Worm (Caenorhabditis elegans) whole organism, L4 larva: ENCODE results near the gene F49C12.11.
A peak's percentile ranks its signal among the peaks of the same experiment; 100 is the strongest.

Experiments used
- D1046.2 ChIP-seq: fragments of 200-800 bp; sonication (Bioruptor generic); IDR thresholded peaks from 2 replicates; pipeline ENCODE4 v1.3.6; 2022; ENCODE audit warnings: missing genetic modification characterization, missing compliant biosample characterization
- ZK337.2 ChIP-seq: fragments of 200-800 bp; sonication (Bioruptor generic); IDR thresholded peaks from 2 replicates; pipeline ENCODE4 v1.3.6; 2022; ENCODE audit warnings: missing genetic modification reagents, missing genetic modification characterization, missing compliant biosample characterization
- arid-1 ChIP-seq: fragments of 200-800 bp; sonication (Bioruptor generic); conservative IDR thresholded peaks from 2 replicates; pipeline ENCODE4 v1.3.6; 2022; ENCODE audit warnings: missing genetic modification reagents, missing genetic modification characterization, missing compliant biosample characterization
- fos-1 ChIP-seq: fragments of 150-350 bp; optimal IDR thresholded peaks from 2 replicates; lab custom pipeline; 2014; ENCODE audit warnings: missing biosample characterization, missing genetic modification characterization
- mep-1 ChIP-seq: fragments of 150-350 bp; sonication (generic microtip); optimal IDR thresholded peaks from 3 replicates; lab custom pipeline; 2014; ENCODE audit warnings: missing biosample characterization, missing genetic modification characterization
- nhr-25 ChIP-seq: sonication (generic microtip); optimal IDR thresholded peaks from 2 replicates; lab custom pipeline; 2017; ENCODE audit warnings: missing genetic modification characterization, mild to moderate bottlenecking, missing compliant biosample characterization, antibody characterized with exemption, moderate library complexity, borderline replicate concordance; ENCODE audit not compliant: insufficient read depth
- php-3 ChIP-seq: fragments of 200-800 bp; sonication (Bioruptor generic); IDR thresholded peaks from 2 replicates; pipeline ENCODE4 v1.3.6; 2022; ENCODE audit warnings: missing genetic modification reagents, missing genetic modification characterization, missing compliant biosample characterization
- unc-130 ChIP-seq: sonication (generic microtip); optimal IDR thresholded peaks from 2 replicates; lab custom pipeline; 2016; ENCODE audit warnings: missing genetic modification reagents, missing genetic modification characterization, missing compliant biosample characterization
- ztf-11 ChIP-seq: fragments of 150-350 bp; optimal IDR thresholded peaks from 2 replicates; lab custom pipeline; 2014; ENCODE audit warnings: missing biosample characterization, missing genetic modification characterization

DNA sequence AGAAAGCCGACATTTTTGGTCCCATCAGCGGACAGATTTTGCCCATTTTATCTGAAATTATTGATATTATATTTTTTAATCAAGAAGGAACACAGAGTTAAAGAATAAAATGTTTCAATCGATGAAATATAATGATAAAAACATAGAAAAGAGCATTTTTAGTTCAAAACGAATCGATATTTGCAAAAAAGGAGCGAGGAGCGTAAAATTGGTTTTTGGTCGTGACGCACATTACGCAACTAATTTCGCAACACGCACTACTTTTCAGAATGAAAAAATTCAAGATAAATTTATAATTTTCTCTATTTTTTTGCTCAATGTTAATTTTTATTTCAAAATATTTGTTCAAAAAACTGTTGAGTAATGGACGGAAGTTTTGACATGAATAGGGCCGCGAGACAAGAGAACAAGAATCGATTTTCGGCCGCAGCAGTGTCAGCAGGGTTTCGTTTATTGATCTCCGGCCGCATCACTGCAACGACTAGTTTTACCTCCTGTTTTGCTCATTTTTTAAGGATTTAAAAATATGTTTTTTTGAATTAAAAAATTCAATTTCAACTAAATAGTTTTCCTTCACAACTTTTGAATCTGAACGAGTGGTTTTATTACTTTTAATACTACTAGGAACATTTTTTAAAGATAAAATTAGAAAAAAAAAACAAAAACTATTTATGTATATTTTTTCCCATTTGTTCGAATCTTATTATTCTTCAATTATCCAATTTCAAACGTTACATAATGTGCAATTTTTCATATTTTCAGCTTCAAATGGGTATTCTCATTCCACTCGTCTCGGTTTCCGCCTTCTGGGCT, 2.1 kb downstream of the F49C12.11 start, which contains the start of the genes F49C12.12 and vha-17:
- TF ChIP-seq D1046.2 (GFP tag; lab: Robert Waterston, UW) (no peak), php-3 (GFP tag; lab: Robert Waterston, UW) (no peak), ZK337.2 (GFP tag; lab: Robert Waterston, UW) (no peak), arid-1 (GFP tag; lab: Robert Waterston, UW) (no peak), ztf-11 (tag; lab: Kevin White, UChicago) (no peak), fos-1 (tag; lab: Kevin White, UChicago) (no peak), unc-130 (GFP tag; lab: Kevin White, UChicago) (no peak), nhr-25 (tag; lab: Kevin White, UChicago) (no peak), mep-1 (tag; lab: Kevin White, UChicago) (peak; percentile 43)
